Worm (Caenorhabditis elegans) whole organism, early embryonic: Measurements from ENCODE around the gene fpn-1.2.

Experiments
- F13C5.2 ChIP-seq: sonication (generic microtip); optimal IDR thresholded peaks from 2 replicates; lab custom pipeline; 2017; ENCODE audit warnings: mild to moderate bottlenecking, missing genetic modification characterization, inconsistent platforms, missing compliant biosample characterization
- aly-1 ChIP-seq: sonication (generic microtip); optimal IDR thresholded peaks from 2 replicates; lab custom pipeline; 2016; ENCODE audit warnings: missing genetic modification characterization, missing compliant biosample characterization
- ama-1 ChIP-seq: fragments of 150-350 bp; optimal IDR thresholded peaks from 2 replicates; lab custom pipeline; 2014
- ceh-13 ChIP-seq: fragments of 200-800 bp; sonication (Bioruptor generic); optimal IDR thresholded peaks from 2 replicates; lab custom pipeline; 2018; ENCODE audit warnings: mild to moderate bottlenecking, missing genetic modification characterization, missing compliant biosample characterization
- ceh-36 ChIP-seq: sonication (generic microtip); optimal IDR thresholded peaks from 2 replicates; lab custom pipeline; 2016; ENCODE audit warnings: missing genetic modification characterization, inconsistent platforms, missing compliant biosample characterization
- flt-1 ChIP-seq: fragments of 200-800 bp; sonication (Bioruptor generic); IDR thresholded peaks from 2 replicates; pipeline ENCODE4 v1.3.6; 2022; ENCODE audit warnings: missing genetic modification characterization, missing compliant biosample characterization
- hmbx-1 ChIP-seq: sonication (generic microtip); optimal IDR thresholded peaks from 2 replicates; lab custom pipeline; 2016; ENCODE audit warnings: mild to moderate bottlenecking, missing genetic modification characterization, missing compliant biosample characterization
- hmg-4 ChIP-seq: fragments of 200-800 bp; sonication (Bioruptor generic); optimal IDR thresholded peaks from 2 replicates; lab custom pipeline; 2018; ENCODE audit warnings: mild to moderate bottlenecking, missing genetic modification characterization, missing compliant biosample characterization
- pes-1 ChIP-seq: fragments of 200-800 bp; sonication (Bioruptor generic); IDR thresholded peaks from 2 replicates; pipeline ENCODE4 v1.3.6; 2022; ENCODE audit warnings: missing genetic modification reagents, missing genetic modification characterization, missing compliant biosample characterization
- scrt-1 ChIP-seq: fragments of 200-800 bp; sonication (Bioruptor generic); IDR thresholded peaks from 2 replicates; pipeline ENCODE4 v1.3.6; 2022; ENCODE audit warnings: missing genetic modification characterization, missing compliant biosample characterization
- sea-1 ChIP-seq: fragments of 200-800 bp; sonication (Bioruptor generic); conservative IDR thresholded peaks from 2 replicates; pipeline ENCODE4 v1.3.6; 2022; ENCODE audit warnings: missing genetic modification characterization, missing compliant biosample characterization
- tbx-37 ChIP-seq: fragments of 200-800 bp; sonication (Bioruptor generic); conservative IDR thresholded peaks from 2 replicates; pipeline ENCODE4 v1.3.6; 2022; ENCODE audit warnings: missing genetic modification reagents, missing genetic modification characterization, missing compliant biosample characterization
- tra-4 ChIP-seq: sonication (generic microtip); optimal IDR thresholded peaks from 2 replicates; lab custom pipeline; 2017; ENCODE audit warnings: missing genetic modification characterization, missing compliant biosample characterization

DNA sequence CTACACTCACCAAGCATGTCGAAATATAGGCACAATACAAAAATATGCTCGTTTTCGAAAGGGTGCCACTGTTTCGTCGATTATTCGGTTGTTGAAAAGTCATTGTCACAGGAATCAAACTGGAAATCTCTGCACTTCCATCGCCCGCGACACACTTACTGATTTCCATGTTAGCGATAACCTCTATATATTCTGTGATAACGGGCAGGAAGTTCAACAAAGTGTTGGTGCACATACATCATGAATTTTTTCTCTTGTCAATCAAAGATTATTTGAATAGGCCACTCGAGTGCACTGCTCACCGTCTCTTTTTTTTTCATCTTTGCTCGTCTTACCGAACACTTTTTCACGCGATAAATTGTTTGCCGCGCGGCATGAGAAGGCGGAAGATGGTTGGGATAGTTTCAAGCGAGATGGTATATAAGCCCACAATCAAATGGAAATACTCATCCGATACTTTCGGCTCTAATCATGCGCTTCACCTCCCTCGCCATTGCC, at the start of gene fpn-1.2, which contains the start of gene pqn-54:
- TF ChIP-seq ama-1 (lab: Kevin White, UChicago) (no peak), tbx-37 (GFP tag; lab: Robert Waterston, UW) (no peak), aly-1 (tag; lab: Kevin White, UChicago) (no peak), hmg-4 (GFP tag; lab: Kevin White, UChicago) (no peak), tra-4 (tag; lab: Kevin White, UChicago) (no peak), F13C5.2 (no peak), flt-1 (GFP tag; lab: Robert Waterston, UW) (no peak), ceh-13 (GFP tag; lab: Kevin White, UChicago) (no peak), hmbx-1 (no peak), ceh-36 (tag; lab: Kevin White, UChicago) (no peak), pes-1 (GFP tag; lab: Robert Waterston, UW) (no peak), scrt-1 (GFP tag; lab: Robert Waterston, UW) (no peak), sea-1 (no peak)
